Worm (Caenorhabditis elegans) whole organism, late embryonic: Measurements from ENCODE around the gene twk-49.

Experiments used
- C08G9.2 ChIP-seq: sonication (generic microtip); optimal IDR thresholded peaks from 2 replicates; lab custom pipeline; 2016; ENCODE audit warnings: mild to moderate bottlenecking, missing genetic modification characterization, moderate library complexity, missing compliant biosample characterization
- K02D7.2 ChIP-seq: sonication (generic microtip); optimal IDR thresholded peaks from 2 replicates; lab custom pipeline; 2017; ENCODE audit warnings: mild to moderate bottlenecking, missing genetic modification characterization, missing compliant biosample characterization
- ama-1 ChIP-seq: fragments of 150-350 bp; optimal IDR thresholded peaks from 2 replicates; lab custom pipeline; 2014
- ceh-18 ChIP-seq: sonication (generic microtip); optimal IDR thresholded peaks from 2 replicates; lab custom pipeline; 2016; ENCODE audit warnings: missing genetic modification characterization, missing compliant biosample characterization
- ceh-45 ChIP-seq: fragments of 200-800 bp; sonication (Bioruptor generic); IDR thresholded peaks from 2 replicates; pipeline ENCODE4 v1.3.6; 2022; ENCODE audit warnings: missing genetic modification reagents, missing genetic modification characterization, missing compliant biosample characterization
- fkh-10 ChIP-seq: fragments of 150-350 bp; optimal IDR thresholded peaks from 2 replicates; lab custom pipeline; 2014; ENCODE audit warnings: missing biosample characterization, missing genetic modification reagents, missing genetic modification characterization
- mec-3 ChIP-seq: sonication (generic microtip); optimal IDR thresholded peaks from 2 replicates; lab custom pipeline; 2016; ENCODE audit warnings: borderline replicate concordance, missing genetic modification characterization, missing compliant biosample characterization
- nhr-11 ChIP-seq: fragments of 150-350 bp; optimal IDR thresholded peaks from 2 replicates; lab custom pipeline; 2014; ENCODE audit warnings: missing biosample characterization, missing genetic modification characterization
- npax-4 ChIP-seq: sonication (generic microtip); optimal IDR thresholded peaks from 2 replicates; lab custom pipeline; 2016; ENCODE audit warnings: missing genetic modification characterization, missing compliant biosample characterization
- pha-4 ChIP-seq: fragments of 150-350 bp; optimal IDR thresholded peaks from 2 replicates; lab custom pipeline; 2018; ENCODE audit warnings: missing biosample characterization, missing genetic modification reagents, missing genetic modification characterization
- pqm-1 ChIP-seq: sonication (generic microtip); optimal IDR thresholded peaks from 2 replicates; lab custom pipeline; 2016; ENCODE audit warnings: missing genetic modification characterization, missing compliant biosample characterization
- rnt-1 ChIP-seq: sonication (generic microtip); optimal IDR thresholded peaks from 2 replicates; lab custom pipeline; 2016; ENCODE audit warnings: missing genetic modification characterization, missing compliant biosample characterization
- tbx-2 ChIP-seq: sonication (generic microtip); optimal IDR thresholded peaks from 2 replicates; lab custom pipeline; 2016; ENCODE audit warnings: missing genetic modification characterization, missing compliant biosample characterization

DNA sequence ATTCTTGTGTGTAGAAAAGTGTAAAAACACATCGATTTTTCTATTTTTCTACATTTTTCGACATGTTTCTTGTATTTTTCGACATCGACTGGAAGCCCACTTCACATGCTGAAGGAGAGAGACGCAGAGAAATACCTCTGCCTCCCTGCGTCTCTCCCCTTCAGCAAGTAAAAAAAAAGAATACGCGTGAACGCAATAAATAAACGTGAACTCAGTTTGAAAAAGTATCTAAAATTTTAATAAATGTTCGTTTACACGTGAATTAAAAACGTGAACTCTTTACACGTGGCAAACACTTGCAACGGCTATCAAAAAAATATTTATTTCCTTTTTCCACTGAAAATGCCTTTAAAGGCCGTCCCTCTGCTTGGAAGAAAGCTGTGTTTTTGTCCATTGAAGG, 3.9 kb upstream of the twk-49 start, which contains the start of gene R05G9.1:
- TF ChIP-seq fkh-10 (GFP tag; lab: Kevin White, UChicago) (no peak), nhr-11 (tag; lab: Kevin White, UChicago) (no peak), K02D7.2 (tag; lab: Kevin White, UChicago) (no peak), rnt-1 (tag; lab: Kevin White, UChicago) (no peak), ceh-18 (tag; lab: Kevin White, UChicago) (no peak), ama-1 (lab: Kevin White, UChicago) (no peak), C08G9.2 (tag; lab: Kevin White, UChicago) (no peak), ceh-45 (GFP tag; lab: Robert Waterston, UW) (no peak), pha-4 (tag; lab: Kevin White, UChicago) (no peak), npax-4 (no peak), mec-3 (no peak), tbx-2 (tag; lab: Kevin White, UChicago) (no peak), pqm-1 (tag; lab: Kevin White, UChicago) (no peak)
